Worm (Caenorhabditis elegans) whole organism, young adult: ENCODE data around the gene K03B8.14.

Experiments
- B0261.1 ChIP-seq: sonication (generic microtip); optimal IDR thresholded peaks from 2 replicates; lab custom pipeline; 2016; ENCODE audit warnings: mild to moderate bottlenecking, missing genetic modification characterization, moderate library complexity, missing compliant biosample characterization
- B0336.3 ChIP-seq: fragments of 200-800 bp; sonication (Bioruptor generic); IDR thresholded peaks from 2 replicates; pipeline ENCODE4 v1.3.6; 2022; ENCODE audit warnings: missing genetic modification characterization, missing compliant biosample characterization
- F22D6.2 ChIP-seq: sonication (generic microtip); optimal IDR thresholded peaks from 2 replicates; lab custom pipeline; 2016; ENCODE audit warnings: mild to moderate bottlenecking, missing genetic modification characterization, missing compliant biosample characterization
- athp-1 ChIP-seq: sonication (generic microtip); optimal IDR thresholded peaks from 2 replicates; lab custom pipeline; 2017; ENCODE audit warnings: mild to moderate bottlenecking, missing genetic modification characterization, missing compliant biosample characterization
- cebp-2 ChIP-seq: fragments of 200-800 bp; sonication (Bioruptor generic); IDR thresholded peaks from 2 replicates; pipeline ENCODE4 v1.3.6; 2022; ENCODE audit warnings: missing genetic modification characterization, missing compliant biosample characterization
- egl-18 ChIP-seq: fragments of 200-800 bp; sonication (Bioruptor generic); IDR thresholded peaks from 2 replicates; pipeline ENCODE4 v1.3.6; 2022; ENCODE audit warnings: missing genetic modification reagents, missing genetic modification characterization, missing compliant biosample characterization
- hrde-1 ChIP-seq: sonication (generic microtip); optimal IDR thresholded peaks from 2 replicates; lab custom pipeline; 2016; ENCODE audit warnings: missing genetic modification characterization, mild to moderate bottlenecking, missing compliant biosample characterization, moderate library complexity, missing genotype, missing genetic modification reagents, borderline replicate concordance
- lag-1 ChIP-seq: fragments of 200-800 bp; sonication (Bioruptor generic); IDR thresholded peaks from 2 replicates; pipeline ENCODE4 v1.3.6; 2022; ENCODE audit warnings: missing genetic modification reagents, missing genetic modification characterization, missing compliant biosample characterization
- lir-1 ChIP-seq: fragments of 200-800 bp; sonication (Bioruptor generic); conservative IDR thresholded peaks from 2 replicates; pipeline ENCODE4 v1.3.6; 2022; ENCODE audit warnings: missing genetic modification reagents, missing genetic modification characterization, missing compliant biosample characterization
- mes-4 ChIP-seq: sonication (generic microtip); optimal IDR thresholded peaks from 2 replicates; lab custom pipeline; 2016; ENCODE audit warnings: missing genotype, missing genetic modification characterization, missing compliant biosample characterization
- tbx-9 ChIP-seq: sonication (generic microtip); optimal IDR thresholded peaks from 2 replicates; lab custom pipeline; 2016; ENCODE audit warnings: borderline replicate concordance, missing genetic modification characterization, inconsistent platforms, missing compliant biosample characterization
- unc-62 ChIP-seq: fragments of 150-350 bp; optimal IDR thresholded peaks from 2 replicates; lab custom pipeline; 2014; ENCODE audit warnings: missing biosample characterization, missing genetic modification reagents, missing genetic modification characterization

DNA sequence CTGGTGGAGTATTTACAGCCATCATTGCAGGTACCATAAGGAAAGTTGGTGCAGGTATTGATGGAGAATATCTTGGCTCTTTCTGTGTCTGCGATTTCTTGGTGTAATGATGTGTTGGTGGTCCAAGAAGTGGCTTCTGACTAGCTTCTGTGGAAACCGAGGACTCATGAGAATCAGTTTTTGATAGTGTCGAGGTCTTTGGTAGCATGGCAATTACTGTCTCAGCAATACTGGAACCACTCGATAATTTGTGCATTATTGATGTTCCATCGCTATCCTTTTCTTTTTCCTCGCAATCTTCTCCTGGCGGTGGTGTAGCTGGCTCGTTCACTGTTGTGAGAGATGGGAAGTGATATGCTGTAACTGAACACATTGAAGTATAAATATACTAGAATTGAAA, 26.7 kb upstream of the K03B8.14 start:
- TF ChIP-seq lir-1 (GFP tag; lab: Robert Waterston, UW) (no peak), mes-4 (no peak), athp-1 (tag; lab: Kevin White, UChicago) (no peak), lag-1 (GFP tag; lab: Robert Waterston, UW) (no peak), egl-18 (GFP tag; lab: Robert Waterston, UW) (no peak), unc-62 (GFP tag; lab: Kevin White, UChicago) (no peak), tbx-9 (tag; lab: Kevin White, UChicago) (no peak), cebp-2 (GFP tag; lab: Robert Waterston, UW) (no peak), B0336.3 (GFP tag; lab: Robert Waterston, UW) (no peak), F22D6.2 (tag; lab: Kevin White, UChicago) (no peak), hrde-1 (tag; lab: Kevin White, UChicago) (no peak), B0261.1 (tag; lab: Kevin White, UChicago) (no peak)
